Worm (Caenorhabditis elegans): ENCODE measurements around the gene C34C12.8.

- TF ChIP-seq W03F9.2 (tag; optimal IDR thresholded peaks at IDR 0.05) = no peak
- no peak for TF ChIP-seq him-1 (tag; optimal IDR thresholded peaks at IDR 0.05)
Measured at ce11 chrIII:3452563-3453210, 7.5 kb upstream of the C34C12.8 start, which contains the start of the genes K01A11.3 and C34C12.12.

All from whole organism, L4/young adult.